Worm (Caenorhabditis elegans): ENCODE measurements around the gene C07G1.7.

C07G1.7 gene

ce11 chrIV:8252856-8253255 lies 41.2 kb upstream of the C07G1.7 start:
- peak; percentile 90 for TF ChIP-seq unc-55 (GFP tag; optimal IDR thresholded peaks at IDR 0.05)
- TF ChIP-seq nhr-6 (tag; optimal IDR thresholded peaks at IDR 0.05): no peak
- TF ChIP-seq Y55F3AM.14 (GFP tag; optimal IDR thresholded peaks at IDR 0.05): peak; percentile 47
- peak; percentile 66 for TF ChIP-seq fos-1 (tag; optimal IDR thresholded peaks at IDR 0.05)
- no peak for TF ChIP-seq lin-39 (tag; optimal IDR thresholded peaks at IDR 0.05)
- peak; percentile 77 for TF ChIP-seq nhr-21 (tag; optimal IDR thresholded peaks at IDR 0.05)
- TF ChIP-seq ztf-4 (tag; optimal IDR thresholded peaks at IDR 0.05): no peak
- no peak for TF ChIP-seq R02D3.7 (tag; optimal IDR thresholded peaks at IDR 0.05)
- TF ChIP-seq nhr-11 (tag; optimal IDR thresholded peaks at IDR 0.05): no peak
- TF ChIP-seq mab-5 (tag; optimal IDR thresholded peaks at IDR 0.05): peak; percentile 25
- no peak for TF ChIP-seq egl-27 (tag; optimal IDR thresholded peaks at IDR 0.05)
- TF ChIP-seq unc-39 (tag; optimal IDR thresholded peaks at IDR 0.05): no peak
- TF ChIP-seq ama-1 (optimal IDR thresholded peaks at IDR 0.05): no peak
- no peak for TF ChIP-seq zag-1 (tag; optimal IDR thresholded peaks at IDR 0.05)
- peak; percentile 45 to 65 for TF ChIP-seq lsy-2 (tag; optimal IDR thresholded peaks at IDR 0.05)
- TF ChIP-seq mbf-1 (tag; optimal IDR thresholded peaks at IDR 0.05): no peak
- no peak for TF ChIP-seq alr-1 (tag; optimal IDR thresholded peaks at IDR 0.05)
- TF ChIP-seq crh-2 (tag; optimal IDR thresholded peaks at IDR 0.05): peak; percentile 58
- TF ChIP-seq C34F6.9 (tag; optimal IDR thresholded peaks at IDR 0.05): peak; percentile 62
- no peak for TF ChIP-seq peb-1 (tag; optimal IDR thresholded peaks at IDR 0.05)
- TF ChIP-seq sma-3 (GFP tag; optimal IDR thresholded peaks at IDR 0.05): peak; percentile 56
- TF ChIP-seq sem-4 (tag; optimal IDR thresholded peaks at IDR 0.05): peak; percentile 35
- peak; percentile 46 for TF ChIP-seq lin-13 (GFP tag; optimal IDR thresholded peaks at IDR 0.05)
- no peak for TF ChIP-seq dmd-4 (tag; optimal IDR thresholded peaks at IDR 0.05)
- TF ChIP-seq unc-62 (GFP tag; optimal IDR thresholded peaks at IDR 0.05): no peak
- TF ChIP-seq nhr-77 (tag; optimal IDR thresholded peaks at IDR 0.05): no peak
- peak; percentile 66 for TF ChIP-seq lin-11 (tag; optimal IDR thresholded peaks at IDR 0.05)
- no peak for TF ChIP-seq ceh-82 (tag; optimal IDR thresholded peaks at IDR 0.05)
- TF ChIP-seq snpc-4 (tag; optimal IDR thresholded peaks at IDR 0.05): no peak
- peak; percentile 26 for TF ChIP-seq nhr-25 (tag; optimal IDR thresholded peaks at IDR 0.05)
- TF ChIP-seq sma-9 (GFP tag; optimal IDR thresholded peaks at IDR 0.05): peak; percentile 75
- TF ChIP-seq sma-9 (tag; optimal IDR thresholded peaks at IDR 0.05): no peak
- no peak for TF ChIP-seq elt-1 (tag; optimal IDR thresholded peaks at IDR 0.05)
- no peak for TF ChIP-seq ztf-1 (GFP tag; conservative IDR thresholded peaks at IDR 0.05)
- TF ChIP-seq nhr-12 (tag; optimal IDR thresholded peaks at IDR 0.05): no peak
- no peak for TF ChIP-seq blmp-1 (tag; optimal IDR thresholded peaks at IDR 0.05; ENCODE audit: insufficient read depth)
- no peak for TF ChIP-seq ztf-11 (tag; optimal IDR thresholded peaks at IDR 0.05)
- TF ChIP-seq ceh-16 (tag; optimal IDR thresholded peaks at IDR 0.05): peak; percentile 15
- TF ChIP-seq nhr-129 (tag; optimal IDR thresholded peaks at IDR 0.05): peak; percentile 81
- TF ChIP-seq skn-1 (tag; optimal IDR thresholded peaks at IDR 0.05): peak; percentile 18
- TF ChIP-seq nhr-10 (tag; optimal IDR thresholded peaks at IDR 0.05): no peak
- TF ChIP-seq gmeb-1 (tag; optimal IDR thresholded peaks at IDR 0.05): peak; percentile 53
- TF ChIP-seq aly-2 (tag; optimal IDR thresholded peaks at IDR 0.05): no peak
- peak; percentile 52 to 66 for TF ChIP-seq mdl-1 (tag; optimal IDR thresholded peaks at IDR 0.05)
- no peak for TF ChIP-seq nhr-237 (tag; optimal IDR thresholded peaks at IDR 0.05)
- no peak for TF ChIP-seq nhr-23 (tag; optimal IDR thresholded peaks at IDR 0.05)
- no peak for TF ChIP-seq ZK546.5 (tag; optimal IDR thresholded peaks at IDR 0.05)
- TF ChIP-seq F13H6.1 (tag; optimal IDR thresholded peaks at IDR 0.05): peak; percentile 63
- no peak for TF ChIP-seq elt-3 (tag; optimal IDR thresholded peaks at IDR 0.05)

All from whole organism, L2 larva.